Worm (Caenorhabditis elegans) whole organism, L4 larva: ENCODE measurements around the gene F26F4.12.

Experiments
- D1046.2 ChIP-seq: fragments of 200-800 bp; sonication (Bioruptor generic); IDR thresholded peaks from 2 replicates; pipeline ENCODE4 v1.3.6; 2022; ENCODE audit warnings: missing genetic modification characterization, missing compliant biosample characterization
- F44E2.7 ChIP-seq: fragments of 200-800 bp; sonication (Bioruptor generic); IDR thresholded peaks from 2 replicates; pipeline ENCODE4 v2.1.2; 2022; ENCODE audit warnings: missing genetic modification characterization, missing compliant biosample characterization
- T20F7.1 ChIP-seq: fragments of 200-800 bp; sonication (Bioruptor generic); optimal IDR thresholded peaks from 2 replicates; lab custom pipeline; 2018; ENCODE audit warnings: mild to moderate bottlenecking, missing genetic modification characterization, missing compliant biosample characterization
- Y48G9A.11 ChIP-seq: fragments of 200-800 bp; sonication (Bioruptor generic); IDR thresholded peaks from 2 replicates; pipeline ENCODE4 v1.3.6; 2022; ENCODE audit warnings: missing genetic modification reagents, missing genetic modification characterization, missing compliant biosample characterization
- Y75B8A.6 ChIP-seq: fragments of 200-800 bp; sonication (Bioruptor generic); IDR thresholded peaks from 2 replicates; pipeline ENCODE4 v1.3.6; 2022; ENCODE audit warnings: missing genetic modification reagents, missing genetic modification characterization, missing compliant biosample characterization
- ZK546.5 ChIP-seq, 2 experiments: sonication (generic microtip); optimal IDR thresholded peaks; 2 replicates each; lab custom pipeline; 2017; ENCODE audit warnings: missing biosample characterization in 2 of 2, missing genetic modification characterization in 2 of 2
- aha-1 ChIP-seq: fragments of 150-350 bp; peaks from one replicate; lab custom pipeline; 2014; ENCODE audit warnings: missing biosample characterization, missing genetic modification characterization
- aly-2 ChIP-seq: sonication (generic microtip); optimal IDR thresholded peaks from 2 replicates; lab custom pipeline; 2018; ENCODE audit warnings: missing biosample characterization, missing genetic modification characterization
- ceh-28 ChIP-seq: fragments of 150-350 bp; optimal IDR thresholded peaks from 2 replicates; lab custom pipeline; 2014; ENCODE audit warnings: missing biosample characterization, missing genetic modification reagents, missing genetic modification characterization
- ceh-32 ChIP-seq: sonication (generic microtip); optimal IDR thresholded peaks from 2 replicates; lab custom pipeline; 2016; ENCODE audit warnings: mild to moderate bottlenecking, missing genetic modification characterization, missing compliant biosample characterization; ENCODE audit not compliant: poor library complexity
- ceh-44 ChIP-seq: fragments of 200-800 bp; sonication (Bioruptor generic); IDR thresholded peaks from 2 replicates; pipeline ENCODE4 v1.3.6; 2022; ENCODE audit warnings: missing genetic modification reagents, missing genetic modification characterization, missing compliant biosample characterization
- ceh-62 ChIP-seq: sonication (generic microtip); optimal IDR thresholded peaks from 2 replicates; lab custom pipeline; 2017; ENCODE audit warnings: missing biosample characterization, missing genetic modification characterization
- daf-16 ChIP-seq, 3 experiments: sonication (generic microtip); optimal IDR thresholded peaks; 2 replicates each; lab custom pipeline; 2016 to 2017; ENCODE audit warnings: missing genetic modification characterization in 3 of 3, missing genetic modification reagents in 3 of 3, mild to moderate bottlenecking in 2 of 3, missing compliant biosample characterization in 2 of 3, missing biosample characterization in 1 of 3, moderate library complexity in 1 of 3
- daf-19 ChIP-seq: fragments of 200-800 bp; sonication (Bioruptor generic); conservative IDR thresholded peaks from 2 replicates; pipeline ENCODE4 v1.3.6; 2022; ENCODE audit warnings: missing genetic modification characterization, missing compliant biosample characterization
- dmd-6 ChIP-seq: fragments of 200-800 bp; sonication (Bioruptor generic); IDR thresholded peaks from 2 replicates; pipeline ENCODE4 v1.3.6; 2022; ENCODE audit warnings: missing genetic modification reagents, missing genetic modification characterization, missing compliant biosample characterization
- dmd-8 ChIP-seq: fragments of 200-800 bp; sonication (Bioruptor generic); IDR thresholded peaks from 2 replicates; pipeline ENCODE4 v1.3.6; 2022; ENCODE audit warnings: missing genetic modification characterization, missing compliant biosample characterization
- dmd-9 ChIP-seq: fragments of 200-800 bp; sonication (Bioruptor generic); IDR thresholded peaks from 2 replicates; pipeline ENCODE4 v1.3.6; 2022; ENCODE audit warnings: missing genetic modification reagents, missing genetic modification characterization, missing compliant biosample characterization
- dpl-1 ChIP-seq: fragments of 150-350 bp; optimal IDR thresholded peaks from 2 replicates; lab custom pipeline; 2014; ENCODE audit warnings: missing biosample characterization, missing genetic modification reagents, missing genetic modification characterization
- egl-27 ChIP-seq: sonication (generic microtip); optimal IDR thresholded peaks from 3 replicates; lab custom pipeline; 2017; ENCODE audit warnings: missing biosample characterization, missing genetic modification reagents, missing genetic modification characterization
- hif-1 ChIP-seq, 2 experiments: sonication (generic microtip); optimal IDR thresholded peaks; 2 replicates each; lab custom pipeline; 2016 to 2017; ENCODE audit warnings: missing compliant biosample characterization in 2 of 2, missing genetic modification characterization in 2 of 2, missing genetic modification reagents in 2 of 2, missing genotype in 2 of 2, mild to moderate bottlenecking in 1 of 2
- hlh-11 ChIP-seq: fragments of 200-800 bp; sonication (Bioruptor generic); optimal IDR thresholded peaks from 2 replicates; lab custom pipeline; 2018; ENCODE audit warnings: mild to moderate bottlenecking, missing genetic modification characterization, missing compliant biosample characterization
- hlh-30 ChIP-seq: sonication (generic microtip); optimal IDR thresholded peaks from 2 replicates; lab custom pipeline; 2017; ENCODE audit warnings: antibody characterized with exemption, mild to moderate bottlenecking, missing genetic modification characterization, missing compliant biosample characterization; ENCODE audit not compliant: insufficient read depth
- hmg-1.1 ChIP-seq: fragments of 200-800 bp; sonication (Bioruptor generic); IDR thresholded peaks from 2 replicates; pipeline ENCODE4 v1.3.6; 2022; ENCODE audit warnings: missing genetic modification reagents, missing genetic modification characterization, missing compliant biosample characterization
- lin-13 ChIP-seq: fragments of 150-350 bp; optimal IDR thresholded peaks from 2 replicates; lab custom pipeline; 2014; ENCODE audit warnings: missing biosample characterization, missing genetic modification reagents, missing genetic modification characterization
- lin-15B ChIP-seq: fragments of 150-350 bp; sonication (generic microtip); optimal IDR thresholded peaks from 3 replicates; lab custom pipeline; 2014; ENCODE audit warnings: missing biosample characterization, missing genetic modification characterization
- lin-29 ChIP-seq: fragments of 200-800 bp; sonication (Bioruptor generic); IDR thresholded peaks from 2 replicates; pipeline ENCODE4 v1.3.6; 2022; ENCODE audit warnings: missing genetic modification reagents, missing genetic modification characterization, missing compliant biosample characterization
- lir-3 ChIP-seq: sonication (generic microtip); optimal IDR thresholded peaks from 2 replicates; lab custom pipeline; 2016; ENCODE audit warnings: mild to moderate bottlenecking, missing genetic modification characterization, missing compliant biosample characterization
- lsy-2 ChIP-seq, 2 experiments: fragments of 150-350 bp in 1 of 2; sonication (generic microtip) in 1 of 2; optimal IDR thresholded peaks; 2 replicates each; lab custom pipeline; 2014 to 2017; ENCODE audit warnings: missing biosample characterization in 2 of 2, missing genetic modification characterization in 2 of 2
- madf-5 ChIP-seq, 2 experiments: fragments of 200-800 bp; sonication (Bioruptor generic); IDR thresholded peaks; 2 replicates each; pipeline ENCODE4 v1.3.6; 2022; ENCODE audit warnings: missing compliant biosample characterization in 2 of 2, missing genetic modification characterization in 2 of 2
- mdl-1 ChIP-seq, 2 experiments: fragments of 150-350 bp in 1 of 2; sonication (generic microtip) in 1 of 2; optimal IDR thresholded peaks; 2 replicates each; lab custom pipeline; 2014 to 2017; ENCODE audit warnings: missing biosample characterization in 2 of 2, missing genetic modification characterization in 2 of 2
- mdt-29 ChIP-seq: fragments of 200-800 bp; sonication (Bioruptor generic); IDR thresholded peaks from 2 replicates; pipeline ENCODE4 v1.3.6; 2022; ENCODE audit warnings: missing genetic modification reagents, missing genetic modification characterization, missing compliant biosample characterization
- mxl-2 ChIP-seq: fragments of 200-800 bp; sonication (Bioruptor generic); conservative IDR thresholded peaks from 2 replicates; pipeline ENCODE4 v1.3.6; 2022; ENCODE audit warnings: missing genetic modification reagents, missing genetic modification characterization, missing compliant biosample characterization
- nhr-237 ChIP-seq: sonication (generic microtip); optimal IDR thresholded peaks from 2 replicates; lab custom pipeline; 2017; ENCODE audit warnings: missing biosample characterization, missing genetic modification characterization
- nhr-42 ChIP-seq: fragments of 200-800 bp; sonication (Bioruptor generic); IDR thresholded peaks from 2 replicates; pipeline ENCODE4 v1.3.6; 2022; ENCODE audit warnings: missing genetic modification characterization, missing compliant biosample characterization
- nhr-76 ChIP-seq: fragments of 150-350 bp; optimal IDR thresholded peaks from 2 replicates; lab custom pipeline; 2014; ENCODE audit warnings: missing biosample characterization, missing genetic modification characterization
- nhr-77 ChIP-seq: fragments of 150-350 bp; optimal IDR thresholded peaks from 2 replicates; lab custom pipeline; 2014; ENCODE audit warnings: missing biosample characterization, missing genetic modification characterization
- pha-4 ChIP-seq, 2 experiments: fragments of 150-350 bp in 1 of 2; fragments of 200-800 bp in 1 of 2; sonication (Bioruptor generic) in 1 of 2; IDR thresholded peaks in 1 of 2; optimal IDR thresholded peaks in 1 of 2; 2 replicates each; pipeline versions ENCODE4 v1.3.6 to Lab custom; 2014 to 2022; ENCODE audit warnings: missing genetic modification characterization in 2 of 2, missing genetic modification reagents in 2 of 2, missing biosample characterization in 1 of 2, missing compliant biosample characterization in 1 of 2
- saeg-2 ChIP-seq: fragments of 200-800 bp; sonication (Bioruptor generic); IDR thresholded peaks from 2 replicates; pipeline ENCODE4 v1.3.6; 2022; ENCODE audit warnings: missing genetic modification reagents, missing genetic modification characterization, missing compliant biosample characterization
- sdz-12 ChIP-seq: fragments of 200-800 bp; sonication (Bioruptor generic); optimal IDR thresholded peaks from 2 replicates; lab custom pipeline; 2018; ENCODE audit warnings: mild to moderate bottlenecking, missing genetic modification characterization, missing compliant biosample characterization
- snpc-1.2 ChIP-seq: fragments of 200-800 bp; sonication (Bioruptor generic); IDR thresholded peaks from 2 replicates; pipeline ENCODE4 v1.3.6; 2022; ENCODE audit warnings: missing genetic modification reagents, missing genetic modification characterization, missing compliant biosample characterization
- snpc-4 ChIP-seq: fragments of 150-350 bp; optimal IDR thresholded peaks from 2 replicates; lab custom pipeline; 2014; ENCODE audit warnings: missing biosample characterization, missing genetic modification characterization
- spr-3 ChIP-seq: fragments of 200-800 bp; sonication (Bioruptor generic); optimal IDR thresholded peaks from 2 replicates; lab custom pipeline; 2018; ENCODE audit warnings: mild to moderate bottlenecking, missing genetic modification characterization, missing compliant biosample characterization
- tag-97 ChIP-seq: fragments of 200-800 bp; sonication (Bioruptor generic); IDR thresholded peaks from 2 replicates; pipeline ENCODE4 v1.3.6; 2022; ENCODE audit warnings: missing genetic modification characterization, missing compliant biosample characterization
- unc-130 ChIP-seq: sonication (generic microtip); optimal IDR thresholded peaks from 2 replicates; lab custom pipeline; 2016; ENCODE audit warnings: missing genetic modification reagents, missing genetic modification characterization, missing compliant biosample characterization
- unc-39 ChIP-seq: sonication (generic microtip); optimal IDR thresholded peaks from 2 replicates; lab custom pipeline; 2017; ENCODE audit warnings: missing biosample characterization, missing genetic modification characterization
- unc-62 ChIP-seq, 3 experiments: fragments of 150-350 bp in 1 of 3; sonication (generic microtip); optimal IDR thresholded peaks in 2 of 3; peaks in 1 of 3; 1 replicate in 1 of 3; 2 replicates in 2 of 3; lab custom pipeline; 2014 to 2017; ENCODE audit warnings: missing biosample characterization in 3 of 3, missing genetic modification characterization in 3 of 3, missing genetic modification reagents in 3 of 3, missing genotype in 1 of 3
- vab-7 ChIP-seq: fragments of 200-800 bp; sonication (Bioruptor generic); IDR thresholded peaks from 2 replicates; pipeline ENCODE4 v1.3.6; 2022; ENCODE audit warnings: missing genetic modification reagents, missing genetic modification characterization, missing compliant biosample characterization
- zfp-3 ChIP-seq: fragments of 200-800 bp; sonication (Bioruptor generic); conservative IDR thresholded peaks from 2 replicates; pipeline ENCODE4 v1.3.6; 2022; ENCODE audit warnings: missing genetic modification reagents, missing genetic modification characterization, missing compliant biosample characterization
- zip-2 ChIP-seq: fragments of 150-350 bp; optimal IDR thresholded peaks from 2 replicates; lab custom pipeline; 2014; ENCODE audit warnings: missing biosample characterization, missing genetic modification characterization
- ztf-11 ChIP-seq: fragments of 150-350 bp; optimal IDR thresholded peaks from 2 replicates; lab custom pipeline; 2014; ENCODE audit warnings: missing biosample characterization, missing genetic modification characterization
- ztf-7 ChIP-seq: fragments of 150-350 bp; optimal IDR thresholded peaks from 2 replicates; lab custom pipeline; 2014; ENCODE audit warnings: missing biosample characterization, missing genetic modification characterization

The F26F4.12 gene

DNA sequence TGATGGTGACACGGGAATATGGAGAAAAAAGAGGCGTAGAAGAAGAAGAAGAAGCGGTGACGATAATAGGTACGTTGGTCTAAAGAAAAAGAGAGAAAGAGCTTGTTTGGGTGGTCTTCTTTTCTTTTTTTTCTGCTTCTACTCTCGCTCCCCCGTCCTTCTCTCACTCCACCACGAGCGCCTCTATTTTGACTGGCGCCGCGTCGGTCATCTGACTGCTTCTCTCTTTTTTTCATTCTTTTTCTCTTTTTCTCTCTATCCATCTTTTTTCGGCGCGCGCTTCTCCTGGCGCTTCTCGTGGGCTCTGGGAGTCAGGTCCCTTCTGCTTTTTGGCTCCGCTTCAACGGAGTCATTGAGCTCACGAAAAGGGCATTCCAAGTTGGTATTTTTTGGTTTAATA, 40.5 kb upstream of the F26F4.12 start (continued):
- TF ChIP-seq hif-1 (tag; optimal IDR thresholded peaks at IDR 0.05; lab: Kevin White, UChicago): peak in 1 of 2 experiments; percentile 62
- TF ChIP-seq daf-19 (GFP tag; lab: Robert Waterston, UW): no peak
- no peak for TF ChIP-seq lir-3
- no peak for TF ChIP-seq spr-3
- no peak for TF ChIP-seq Y48G9A.11 (GFP tag; lab: Robert Waterston, UW)
- no peak for TF ChIP-seq ceh-28
- TF ChIP-seq madf-5 (GFP tag; IDR thresholded peaks at IDR 0.05; lab: Robert Waterston, UW): no peak
- peak; percentile 59 to 86 for TF ChIP-seq mdl-1 (tag; optimal IDR thresholded peaks at IDR 0.05; lab: Kevin White, UChicago)
- no peak for TF ChIP-seq nhr-237 (tag; lab: Kevin White, UChicago)
- no peak for TF ChIP-seq ztf-7 (tag; lab: Kevin White, UChicago)
- no peak for TF ChIP-seq nhr-42
- no peak for TF ChIP-seq ceh-44 (GFP tag; lab: Robert Waterston, UW)
- TF ChIP-seq tag-97 (GFP tag; lab: Robert Waterston, UW): no peak
- TF ChIP-seq aly-2: no peak
- TF ChIP-seq egl-27 (tag; lab: Kevin White, UChicago): no peak
- no peak for TF ChIP-seq lin-15B
- no peak for TF ChIP-seq unc-130 (GFP tag; lab: Kevin White, UChicago)
- TF ChIP-seq snpc-1.2 (GFP tag; lab: Robert Waterston, UW): no peak
- TF ChIP-seq lsy-2 (tag; optimal IDR thresholded peaks at IDR 0.05; lab: Kevin White, UChicago): peak in 1 of 2 experiments; percentile 43
- peak; percentile 97 for TF ChIP-seq hlh-30 (tag; lab: Kevin White, UChicago)
- no peak for TF ChIP-seq zfp-3 (GFP tag; lab: Robert Waterston, UW)
- TF ChIP-seq ZK546.5 (tag; optimal IDR thresholded peaks at IDR 0.05; lab: Kevin White, UChicago): no peak
- TF ChIP-seq T20F7.1 (GFP tag; lab: Kevin White, UChicago): no peak
- peak; percentile 58 for TF ChIP-seq hlh-11 (tag; lab: Kevin White, UChicago)
- no peak for TF ChIP-seq mdt-29
- no peak for TF ChIP-seq zip-2
- TF ChIP-seq daf-16 (GFP tag; optimal IDR thresholded peaks at IDR 0.05; lab: Kevin White, UChicago): no peak
- no peak for TF ChIP-seq daf-16 (tag; optimal IDR thresholded peaks at IDR 0.05; lab: Kevin White, UChicago)
- no peak for TF ChIP-seq Y75B8A.6 (GFP tag; lab: Robert Waterston, UW)
- no peak for TF ChIP-seq ceh-32 (tag; lab: Kevin White, UChicago)
- no peak for TF ChIP-seq dpl-1 (GFP tag; lab: Kevin White, UChicago)
- no peak for TF ChIP-seq nhr-76 (tag; lab: Kevin White, UChicago)
- TF ChIP-seq unc-39 (tag; lab: Kevin White, UChicago): no peak
- TF ChIP-seq dmd-9: no peak
- no peak for TF ChIP-seq saeg-2
- no peak for TF ChIP-seq snpc-4
- TF ChIP-seq ztf-11: no peak
- no peak for TF ChIP-seq vab-7
- no peak for TF ChIP-seq D1046.2
- TF ChIP-seq mxl-2 (GFP tag; lab: Robert Waterston, UW): no peak
- no peak for TF ChIP-seq dmd-8 (GFP tag; lab: Robert Waterston, UW)
- TF ChIP-seq lin-29: no peak
- TF ChIP-seq aha-1: no peak
- no peak for TF ChIP-seq pha-4 (GFP tag; IDR thresholded peaks at IDR 0.05; lab: Robert Waterston, UW)
- TF ChIP-seq pha-4 (tag; optimal IDR thresholded peaks at IDR 0.05; lab: Kevin White, UChicago): no peak
- TF ChIP-seq hmg-1.1 (GFP tag; lab: Robert Waterston, UW): peak; percentile 68
- no peak for TF ChIP-seq ceh-62 (tag; lab: Kevin White, UChicago)
- no peak for TF ChIP-seq F44E2.7
- TF ChIP-seq dmd-6: no peak
- TF ChIP-seq unc-62 (GFP tag; optimal IDR thresholded peaks at IDR 0.05 in 1 of 2; lab: Kevin White, UChicago): peak in 1 of 2 experiments; percentile 83
- no peak for TF ChIP-seq unc-62 (tag; optimal IDR thresholded peaks at IDR 0.05; lab: Kevin White, UChicago)
- TF ChIP-seq lin-13: no peak
- no peak for TF ChIP-seq sdz-12 (GFP tag; lab: Kevin White, UChicago)
- TF ChIP-seq nhr-77: no peak
